Fruit fly (Drosophila melanogaster) whole organism, wandering third instar larva: ENCODE results near the gene alpha-Man-Ib.

Source experiments
- CrebA ChIP-seq: fragments of 200-800 bp; sonication (Bioruptor generic); optimal IDR thresholded peaks from 2 replicates; lab custom pipeline; 2016; ENCODE audit warnings: missing biosample characterization, mild to moderate bottlenecking, missing genetic modification characterization, borderline replicate concordance
- Dif ChIP-seq: fragments of 200-275, 200-300 bp; sonication (Bioruptor generic); optimal IDR thresholded peaks from 2 replicates; lab custom pipeline; 2018; ENCODE audit warnings: missing biosample characterization, missing genetic modification characterization; ENCODE audit not compliant: partially characterized antibody
- psq ChIP-seq: fragments of 200-800 bp; sonication (Bioruptor generic); optimal IDR thresholded peaks from 3 replicates; lab custom pipeline; 2017; ENCODE audit warnings: missing biosample characterization, mild to moderate bottlenecking, missing genetic modification characterization, moderate library complexity

dm6 chr3R:29151621-29152092, 39.0 kb upstream of the alpha-Man-Ib start, which contains the start of gene eIF2D:
- peak; percentile 14 for TF ChIP-seq psq (GFP tag; lab: Kevin White, UChicago)
- no peak for TF ChIP-seq CrebA (GFP tag; lab: Kevin White, UChicago)
- TF ChIP-seq Dif (GFP tag; lab: Kevin White, UChicago), result no peak
